Fruit fly (Drosophila melanogaster) whole organism, prepupa: ENCODE measurements around the gene CG10405.

ENCODE experiments used
- Blimp-1 ChIP-seq: fragments of 200-800 bp; sonication (Bioruptor generic); optimal IDR thresholded peaks from 3 replicates; lab custom pipeline; 2017; ENCODE audit warnings: missing biosample characterization, missing genetic modification characterization, mild to moderate bottlenecking, moderate library complexity, missing genetic modification reagents
- CG3032 ChIP-seq: fragments of 200-800 bp; optimal IDR thresholded peaks from 2 replicates; lab custom pipeline; 2019; ENCODE audit warnings: missing biosample characterization, mild to moderate bottlenecking, missing genetic modification characterization, moderate library complexity
- CG6792 ChIP-seq: fragments of 200-800 bp; sonication (Bioruptor generic); optimal IDR thresholded peaks from 3 replicates; lab custom pipeline; 2016; ENCODE audit warnings: missing biosample characterization, missing genetic modification characterization
- Hr39 ChIP-seq: fragments of 200-800 bp; sonication (Bioruptor generic); optimal IDR thresholded peaks from 2 replicates; lab custom pipeline; 2016; ENCODE audit warnings: missing biosample characterization, missing genetic modification characterization
- Sox15 ChIP-seq: fragments of 200-800 bp; sonication (Bioruptor generic); optimal IDR thresholded peaks from 3 replicates; lab custom pipeline; 2016; ENCODE audit warnings: missing biosample characterization, missing genetic modification characterization
- cyc ChIP-seq: fragments of 200-800 bp; sonication (Bioruptor generic); optimal IDR thresholded peaks from 3 replicates; lab custom pipeline; 2016; ENCODE audit warnings: missing biosample characterization, missing genetic modification characterization
- svp ChIP-seq: fragments of 200-800 bp; sonication (Bioruptor generic); peaks from one replicate; lab custom pipeline; 2016; ENCODE audit warnings: missing biosample characterization, missing genetic modification characterization

- TF ChIP-seq Hr39 = no peak
- TF ChIP-seq CG3032 = no peak
- no peak for TF ChIP-seq Sox15 (GFP tag; lab: Kevin White, UChicago)
- no peak for TF ChIP-seq svp (GFP tag; lab: Kevin White, UChicago)
- TF ChIP-seq Blimp-1 = no peak
- no peak for TF ChIP-seq CG6792 (GFP tag; lab: Kevin White, UChicago)
- TF ChIP-seq cyc = no peak
These were observed 47.7 kb upstream of the CG10405 start for dm6 chr3R:16406618-16407017.
